Worm (Caenorhabditis elegans) whole organism, L1 larva: ENCODE data around the gene dpy-10.

ENCODE experiments used
- aha-1 ChIP-seq: fragments of 150-350 bp; optimal IDR thresholded peaks from 2 replicates; lab custom pipeline; 2014; ENCODE audit warnings: missing biosample characterization, missing genetic modification characterization
- aly-2 ChIP-seq: fragments of 150-350 bp; optimal IDR thresholded peaks from 2 replicates; lab custom pipeline; 2014; ENCODE audit warnings: missing biosample characterization, missing genetic modification characterization
- ceh-8 ChIP-seq: fragments of 200-800 bp; sonication (Bioruptor generic); optimal IDR thresholded peaks from 2 replicates; lab custom pipeline; 2018; ENCODE audit warnings: mild to moderate bottlenecking, missing genetic modification characterization, moderate library complexity, missing compliant biosample characterization
- lin-13 ChIP-seq: fragments of 150-350 bp; optimal IDR thresholded peaks from 2 replicates; lab custom pipeline; 2014; ENCODE audit warnings: missing biosample characterization, missing genetic modification reagents, missing genetic modification characterization
- mdl-1 ChIP-seq, 2 experiments: fragments of 150-350 bp; optimal IDR thresholded peaks; 2 replicates each; lab custom pipeline; 2014 to 2017; ENCODE audit warnings: missing biosample characterization in 2 of 2, missing genetic modification characterization in 2 of 2, inconsistent platforms in 1 of 2
- nhr-77 ChIP-seq: fragments of 150-350 bp; optimal IDR thresholded peaks from 2 replicates; lab custom pipeline; 2014; ENCODE audit warnings: missing biosample characterization, missing genetic modification characterization
- pag-3 ChIP-seq: sonication (generic microtip); optimal IDR thresholded peaks from 2 replicates; lab custom pipeline; 2017; ENCODE audit warnings: missing genetic modification characterization, mild to moderate bottlenecking, missing compliant biosample characterization, antibody characterized with exemption, borderline replicate concordance; ENCODE audit not compliant: insufficient read depth
- snpc-4 ChIP-seq: fragments of 150-350 bp; optimal IDR thresholded peaks from 2 replicates; lab custom pipeline; 2014; ENCODE audit warnings: missing biosample characterization, missing genetic modification characterization
- sptf-1 ChIP-seq: fragments of 150-350 bp; optimal IDR thresholded peaks from 2 replicates; lab custom pipeline; 2014; ENCODE audit warnings: missing biosample characterization, missing genetic modification characterization
- tbx-2 ChIP-seq: sonication (generic microtip); optimal IDR thresholded peaks from 2 replicates; lab custom pipeline; 2016; ENCODE audit warnings: missing genetic modification characterization, missing compliant biosample characterization
- xbp-1 ChIP-seq: sonication (generic microtip); optimal IDR thresholded peaks from 2 replicates; lab custom pipeline; 2016; ENCODE audit warnings: missing genetic modification characterization, missing compliant biosample characterization
- zag-1 ChIP-seq: fragments of 150-350 bp; optimal IDR thresholded peaks from 2 replicates; lab custom pipeline; 2014; ENCODE audit warnings: missing biosample characterization, missing genetic modification characterization

- TF ChIP-seq lin-13 (GFP tag; lab: Kevin White, UChicago) (no peak), nhr-77 (tag; lab: Kevin White, UChicago) (no peak), xbp-1 (tag; lab: Kevin White, UChicago) (no peak), ceh-8 (GFP tag; lab: Kevin White, UChicago) (no peak), snpc-4 (tag; lab: Kevin White, UChicago) (no peak), tbx-2 (tag; lab: Kevin White, UChicago) (no peak), pag-3 (tag; lab: Kevin White, UChicago) (no peak), aha-1 (no peak), mdl-1 (tag; optimal IDR thresholded peaks at IDR 0.05; lab: Kevin White, UChicago) (no peak), aly-2 (no peak), zag-1 (no peak), sptf-1 (tag; lab: Kevin White, UChicago) (no peak)
These were observed 46.1 kb downstream of the dpy-10 start for ce11 chrII:6665908-6666307.
